Fruit fly (Drosophila melanogaster) whole organism, prepupa: Measurements from ENCODE around the gene Mst36Fb.

Experiments
- Blimp-1 ChIP-seq: fragments of 200-800 bp; sonication (Bioruptor generic); optimal IDR thresholded peaks from 3 replicates; lab custom pipeline; 2017; ENCODE audit warnings: missing biosample characterization, missing genetic modification characterization, mild to moderate bottlenecking, moderate library complexity, missing genetic modification reagents
- CG10631 ChIP-seq: fragments of 200-800 bp; sonication (Bioruptor generic); optimal IDR thresholded peaks from 2 replicates; lab custom pipeline; 2016; ENCODE audit warnings: missing biosample characterization, missing genetic modification characterization
- CG10669 ChIP-seq: fragments of 200-800 bp; sonication (Bioruptor generic); optimal IDR thresholded peaks from 3 replicates; lab custom pipeline; 2018; ENCODE audit warnings: missing biosample characterization, mild to moderate bottlenecking, missing genetic modification characterization, moderate library complexity
- CG11294 ChIP-seq: fragments of 200-800 bp; sonication (Bioruptor generic); IDR thresholded peaks from 2 replicates; pipeline ENCODE4 v1.3.6; 2022; ENCODE audit warnings: missing biosample characterization, missing genetic modification characterization
- CG11762 ChIP-seq: fragments of 200-800 bp; sonication (Bioruptor generic); optimal IDR thresholded peaks from 3 replicates; lab custom pipeline; 2016; ENCODE audit warnings: missing biosample characterization, missing genetic modification characterization; ENCODE audit not compliant: insufficient read depth
- CG11902 ChIP-seq: fragments of 200-800 bp; sonication (Bioruptor generic); optimal IDR thresholded peaks from 3 replicates; lab custom pipeline; 2016; ENCODE audit warnings: missing biosample characterization, missing genetic modification characterization
- CG1621 ChIP-seq: fragments of 200-800 bp; sonication (Bioruptor generic); optimal IDR thresholded peaks from 3 replicates; lab custom pipeline; 2018; ENCODE audit warnings: missing biosample characterization, mild to moderate bottlenecking, missing genetic modification characterization
- CG16779 ChIP-seq: fragments of 200-800 bp; sonication (Bioruptor generic); optimal IDR thresholded peaks from 3 replicates; lab custom pipeline; 2017; ENCODE audit warnings: missing biosample characterization, mild to moderate bottlenecking, missing genetic modification characterization
- CG3032 ChIP-seq: fragments of 200-800 bp; optimal IDR thresholded peaks from 2 replicates; lab custom pipeline; 2019; ENCODE audit warnings: missing biosample characterization, mild to moderate bottlenecking, missing genetic modification characterization, moderate library complexity
- CG32006 ChIP-seq: fragments of 200-800 bp; sonication (Bioruptor generic); optimal IDR thresholded peaks from 3 replicates; lab custom pipeline; 2017; ENCODE audit warnings: missing biosample characterization, mild to moderate bottlenecking, missing genetic modification characterization
- CG3919 ChIP-seq: fragments of 200-800 bp; sonication (Bioruptor generic); optimal IDR thresholded peaks from 3 replicates; lab custom pipeline; 2016; ENCODE audit warnings: missing biosample characterization, missing genetic modification characterization
- CG4318 ChIP-seq: fragments of 200-800 bp; sonication (Bioruptor generic); optimal IDR thresholded peaks from 3 replicates; lab custom pipeline; 2017; ENCODE audit warnings: missing biosample characterization, mild to moderate bottlenecking, missing genetic modification characterization
- CG6163 ChIP-seq: fragments of 200-800 bp; sonication (Bioruptor generic); IDR thresholded peaks from 3 replicates; pipeline ENCODE4 v1.3.6; 2022; ENCODE audit warnings: missing biosample characterization, missing genetic modification characterization
- CG6792 ChIP-seq: fragments of 200-800 bp; sonication (Bioruptor generic); optimal IDR thresholded peaks from 3 replicates; lab custom pipeline; 2016; ENCODE audit warnings: missing biosample characterization, missing genetic modification characterization
- CG6854 ChIP-seq: fragments of 200-800 bp; sonication (Bioruptor generic); optimal IDR thresholded peaks from 2 replicates; lab custom pipeline; 2017; ENCODE audit warnings: missing biosample characterization, mild to moderate bottlenecking, missing genetic modification characterization
- CG8119 ChIP-seq: fragments of 200-800 bp; sonication (Bioruptor generic); IDR thresholded peaks from 3 replicates; pipeline ENCODE4 v1.3.6; 2022; ENCODE audit warnings: missing biosample characterization, missing genetic modification characterization
- CG8319 ChIP-seq: fragments of 200-800 bp; sonication (Bioruptor generic); optimal IDR thresholded peaks from 3 replicates; lab custom pipeline; 2016; ENCODE audit warnings: missing biosample characterization, missing genetic modification characterization
- CG8632 ChIP-seq: fragments of 200-800 bp; sonication (Bioruptor generic); optimal IDR thresholded peaks from 3 replicates; lab custom pipeline; 2016; ENCODE audit warnings: missing biosample characterization, missing genetic modification characterization
- CG9139 ChIP-seq: fragments of 200-800 bp; sonication (Bioruptor generic); optimal IDR thresholded peaks from 3 replicates; lab custom pipeline; 2017; ENCODE audit warnings: missing biosample characterization, mild to moderate bottlenecking, missing genetic modification characterization
- Eip78C ChIP-seq: fragments of 200-800 bp; sonication (Bioruptor generic); peaks from one replicate; lab custom pipeline; 2016; ENCODE audit warnings: missing biosample characterization, missing genetic modification characterization
- Eip93F ChIP-seq: fragments of 200-800 bp; sonication (Bioruptor generic); optimal IDR thresholded peaks from 2 replicates; lab custom pipeline; 2016; ENCODE audit warnings: missing biosample characterization, mild to moderate bottlenecking, missing genetic modification characterization
- Ets21C ChIP-seq: fragments of 200-800 bp; sonication (Bioruptor generic); optimal IDR thresholded peaks from 3 replicates; lab custom pipeline; 2016; ENCODE audit warnings: missing biosample characterization, missing genetic modification characterization
- Gug ChIP-seq: fragments of 200-800 bp; sonication (Bioruptor generic); IDR thresholded peaks from 2 replicates; pipeline ENCODE4 v1.3.6; 2022; ENCODE audit warnings: missing biosample characterization, missing genetic modification characterization
- Hr4 ChIP-seq: fragments of 200-800 bp; sonication (Bioruptor generic); optimal IDR thresholded peaks from 3 replicates; lab custom pipeline; 2016; ENCODE audit warnings: missing biosample characterization, missing genetic modification characterization
- Lpt ChIP-seq: fragments of 200-800 bp; sonication (Bioruptor generic); optimal IDR thresholded peaks from 3 replicates; lab custom pipeline; 2016; ENCODE audit warnings: missing biosample characterization, missing genetic modification characterization
- Met ChIP-seq: fragments of 200-800 bp; sonication (Bioruptor generic); optimal IDR thresholded peaks from 3 replicates; lab custom pipeline; 2016; ENCODE audit warnings: missing biosample characterization, missing genetic modification characterization
- OdsH ChIP-seq: fragments of 200-800 bp; sonication (Bioruptor generic); optimal IDR thresholded peaks from 3 replicates; lab custom pipeline; 2016; ENCODE audit warnings: missing biosample characterization, missing genetic modification characterization
- Smox ChIP-seq: fragments of 200-800 bp; sonication (Bioruptor generic); optimal IDR thresholded peaks from 3 replicates; lab custom pipeline; 2016; ENCODE audit warnings: missing biosample characterization, missing genetic modification characterization
- Sox102F ChIP-seq: fragments of 200-800 bp; sonication (Bioruptor generic); optimal IDR thresholded peaks from 2 replicates; lab custom pipeline; 2016; ENCODE audit warnings: missing biosample characterization, mild to moderate bottlenecking, missing genetic modification characterization
- Sox14 ChIP-seq: fragments of 200-800 bp; sonication (Bioruptor generic); optimal IDR thresholded peaks from 3 replicates; lab custom pipeline; 2016; ENCODE audit warnings: missing biosample characterization, missing genetic modification characterization
- Sox15 ChIP-seq: fragments of 200-800 bp; sonication (Bioruptor generic); optimal IDR thresholded peaks from 3 replicates; lab custom pipeline; 2016; ENCODE audit warnings: missing biosample characterization, missing genetic modification characterization
- achi ChIP-seq: fragments of 200-800 bp; sonication (Bioruptor generic); optimal IDR thresholded peaks from 3 replicates; lab custom pipeline; 2016; ENCODE audit warnings: missing biosample characterization, missing genetic modification characterization
- acj6 ChIP-seq: fragments of 200-800 bp; sonication (Bioruptor generic); optimal IDR thresholded peaks from 3 replicates; lab custom pipeline; 2016; ENCODE audit warnings: missing biosample characterization, missing genetic modification characterization
- cyc ChIP-seq: fragments of 200-800 bp; sonication (Bioruptor generic); optimal IDR thresholded peaks from 3 replicates; lab custom pipeline; 2016; ENCODE audit warnings: missing biosample characterization, missing genetic modification characterization
- dac ChIP-seq: fragments of 200-800 bp; sonication (Bioruptor generic); optimal IDR thresholded peaks from 2 replicates; lab custom pipeline; 2017; ENCODE audit warnings: missing biosample characterization, mild to moderate bottlenecking, missing genetic modification characterization
- eg ChIP-seq: fragments of 200-800 bp; sonication (Bioruptor generic); IDR thresholded peaks from 3 replicates; pipeline ENCODE4 v1.3.6; 2022; ENCODE audit warnings: missing biosample characterization, missing genetic modification characterization
- esn ChIP-seq: fragments of 200-800 bp; sonication (Bioruptor generic); optimal IDR thresholded peaks from 2 replicates; lab custom pipeline; 2016; ENCODE audit warnings: missing biosample characterization, mild to moderate bottlenecking, missing genetic modification characterization, moderate library complexity
- fd59A ChIP-seq: fragments of 200-800 bp; sonication (Bioruptor generic); optimal IDR thresholded peaks from 2 replicates; lab custom pipeline; 2017; ENCODE audit warnings: missing biosample characterization, mild to moderate bottlenecking, missing genetic modification characterization, missing genetic modification reagents
- fd85E ChIP-seq: fragments of 200-800 bp; sonication (Bioruptor generic); optimal IDR thresholded peaks from 3 replicates; lab custom pipeline; 2016; ENCODE audit warnings: missing biosample characterization, missing genetic modification characterization
- fkh ChIP-seq: fragments of 200-800 bp; sonication (Bioruptor generic); optimal IDR thresholded peaks from 3 replicates; lab custom pipeline; 2017; ENCODE audit warnings: missing biosample characterization, mild to moderate bottlenecking, missing genetic modification characterization, moderate library complexity
- lz ChIP-seq: fragments of 200-800 bp; sonication (Bioruptor generic); optimal IDR thresholded peaks from 3 replicates; lab custom pipeline; 2016; ENCODE audit warnings: missing biosample characterization, missing genetic modification characterization
- salr ChIP-seq, 2 experiments: fragments of 200-800 bp; sonication (Bioruptor generic); optimal IDR thresholded peaks; 3 replicates each; lab custom pipeline; 2016 to 2018; ENCODE audit warnings: missing biosample characterization in 2 of 2, missing genetic modification characterization in 2 of 2, mild to moderate bottlenecking in 1 of 2
- spab ChIP-seq: fragments of 200-800 bp; sonication (Bioruptor generic); optimal IDR thresholded peaks from 2 replicates; lab custom pipeline; 2017; ENCODE audit warnings: missing biosample characterization, mild to moderate bottlenecking, missing genetic modification characterization, missing genetic modification reagents
- ss ChIP-seq, 2 experiments: fragments of 200-800 bp; sonication (Bioruptor generic); optimal IDR thresholded peaks; 2 replicates in 1 of 2; 3 replicates in 1 of 2; lab custom pipeline; 2017 to 2018; ENCODE audit warnings: mild to moderate bottlenecking in 2 of 2, missing biosample characterization in 2 of 2, missing genetic modification characterization in 2 of 2, moderate library complexity in 1 of 2
- svp ChIP-seq: fragments of 200-800 bp; sonication (Bioruptor generic); peaks from one replicate; lab custom pipeline; 2016; ENCODE audit warnings: missing biosample characterization, missing genetic modification characterization
- topi ChIP-seq: fragments of 200-800 bp; sonication (Bioruptor generic); optimal IDR thresholded peaks from 3 replicates; lab custom pipeline; 2016; ENCODE audit warnings: missing biosample characterization, missing genetic modification characterization
- vri ChIP-seq: fragments of 200-800 bp; sonication (Bioruptor generic); optimal IDR thresholded peaks from 3 replicates; lab custom pipeline; 2016; ENCODE audit warnings: missing biosample characterization, mild to moderate bottlenecking, missing genetic modification characterization

The Mst36Fb gene

dm6 chr2L:18664707-18665550, 10.0 kb downstream of the Mst36Fb start (continued):
- peak; percentile 55 for TF ChIP-seq vri (GFP tag; lab: Kevin White, UChicago)
- TF ChIP-seq CG6792, result peak; percentile 74
- peak; percentile 72 for TF ChIP-seq Ets21C (GFP tag; lab: Kevin White, UChicago)
- TF ChIP-seq CG4318 (GFP tag; lab: Kevin White, UChicago), result peak; percentile 44
- peak; percentile 84 for TF ChIP-seq achi (GFP tag; lab: Kevin White, UChicago)
- no peak for TF ChIP-seq fd85E
- TF ChIP-seq CG10669, result peak; percentile 81
- peak; percentile 62 for TF ChIP-seq CG8632 (GFP tag; lab: Kevin White, UChicago)
- peak; percentile 79 for TF ChIP-seq CG9139 (GFP tag; lab: Kevin White, UChicago)
- peak; percentile 78 for TF ChIP-seq Sox102F
- TF ChIP-seq CG11294, result no peak
- TF ChIP-seq esn, result peak; percentile 92
- TF ChIP-seq lz (GFP tag; lab: Kevin White, UChicago), result peak; percentile 88
- no peak for TF ChIP-seq fkh
- peak; percentile 89 for TF ChIP-seq CG3032 (tag; lab: Kevin White, UChicago)
- peak; percentile 63 for TF ChIP-seq CG11762 (GFP tag; lab: Kevin White, UChicago)
- peak; percentile 47 for TF ChIP-seq CG6163 (GFP tag; lab: Robert Waterston, UW)
- TF ChIP-seq eg, result 0 out of 3 replicates have a peak, but pooled peaks have one; percentile 6
- peak; percentile 85 for TF ChIP-seq Smox (GFP tag; lab: Kevin White, UChicago)
- TF ChIP-seq fd59A, result peak; percentile 77
- peak; percentile 23 for TF ChIP-seq Sox15 (GFP tag; lab: Kevin White, UChicago)
- peak; percentile 76 for TF ChIP-seq Lpt (GFP tag; lab: Kevin White, UChicago)
- TF ChIP-seq, all 60 proteins: peak for 54

DNA sequence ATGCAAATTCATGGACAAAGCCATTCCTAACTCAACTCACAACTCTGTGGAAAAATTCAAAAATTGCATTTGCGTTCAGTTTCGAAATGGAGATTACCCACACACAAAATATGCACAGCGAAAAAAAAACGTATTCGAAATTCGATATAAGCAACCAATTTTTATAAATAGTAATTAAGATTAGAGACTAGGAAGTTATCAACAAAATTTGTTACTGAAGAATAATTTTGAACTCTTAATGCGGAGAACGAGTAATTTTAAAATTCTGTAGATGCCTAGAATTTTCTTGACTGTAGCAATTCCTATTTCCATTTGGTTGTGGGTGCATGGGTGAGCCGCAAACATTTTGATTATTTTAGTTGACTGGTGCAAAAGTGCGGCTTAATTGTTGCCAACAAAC, 11.5 kb downstream of the Mst36Fb start:
- peak; percentile 14 for TF ChIP-seq topi (GFP tag; lab: Kevin White, UChicago)
- TF ChIP-seq Met (GFP tag; lab: Kevin White, UChicago), result peak; percentile 32
- TF ChIP-seq Sox14 (GFP tag; lab: Kevin White, UChicago), result peak; percentile 19
- peak; percentile 44 for TF ChIP-seq CG32006 (GFP tag; lab: Kevin White, UChicago)
- TF ChIP-seq Eip78C (GFP tag; lab: Kevin White, UChicago), result peak; percentile 74
- TF ChIP-seq vri (GFP tag; lab: Kevin White, UChicago), result no peak
- no peak for TF ChIP-seq CG8319 (GFP tag; lab: Kevin White, UChicago)
- no peak for TF ChIP-seq CG16779
- 0 out of 3 replicates have a peak, but pooled peaks have one; percentile 20 for TF ChIP-seq CG8119 (GFP tag; lab: Robert Waterston, UW)
- peak; percentile 56 for TF ChIP-seq Hr4 (GFP tag; lab: Kevin White, UChicago)
- no peak for TF ChIP-seq ss (GFP tag; optimal IDR thresholded peaks at IDR 0.05; lab: Kevin White, UChicago)
- no peak for TF ChIP-seq CG11294
- peak; percentile 39 for TF ChIP-seq esn
- TF ChIP-seq dac (GFP tag; lab: Kevin White, UChicago), result no peak
- TF ChIP-seq spab (GFP tag; lab: Kevin White, UChicago), result no peak
- TF ChIP-seq CG6854 (GFP tag; lab: Kevin White, UChicago), result no peak
- TF ChIP-seq Gug, result peak; percentile 23; the same call in 1 of the 2 replicates
- no peak for TF ChIP-seq cyc (GFP tag; lab: Kevin White, UChicago)
- TF ChIP-seq salr (GFP tag; optimal IDR thresholded peaks at IDR 0.05; lab: Kevin White, UChicago), result peak in 1 of 2 experiments; percentile 19
- TF ChIP-seq Eip93F (GFP tag; lab: Kevin White, UChicago), result no peak
- TF ChIP-seq lz (GFP tag; lab: Kevin White, UChicago), result peak; percentile 21
- TF ChIP-seq Smox (GFP tag; lab: Kevin White, UChicago), result peak; percentile 14
- TF ChIP-seq CG9139 (GFP tag; lab: Kevin White, UChicago), result no peak
- peak; percentile 18 for TF ChIP-seq CG3919 (GFP tag; lab: Kevin White, UChicago)
- peak; percentile 35 for TF ChIP-seq OdsH (GFP tag; lab: Kevin White, UChicago)
- peak; percentile 15 for TF ChIP-seq CG4318 (GFP tag; lab: Kevin White, UChicago)
- peak; percentile 26 for TF ChIP-seq CG10631 (GFP tag; lab: Kevin White, UChicago)
- TF ChIP-seq fkh, result no peak
- no peak for TF ChIP-seq Sox15 (GFP tag; lab: Kevin White, UChicago)
- no peak for TF ChIP-seq CG11762 (GFP tag; lab: Kevin White, UChicago)
- TF ChIP-seq acj6, result peak; percentile 7
- no peak for TF ChIP-seq fd85E
- peak; percentile 25 for TF ChIP-seq Lpt (GFP tag; lab: Kevin White, UChicago)
- peak; percentile 70 for TF ChIP-seq svp (GFP tag; lab: Kevin White, UChicago)
- TF ChIP-seq CG1621 (tag; lab: Kevin White, UChicago), result no peak
- no peak for TF ChIP-seq CG11902 (GFP tag; lab: Kevin White, UChicago)
- TF ChIP-seq Blimp-1 (GFP tag; lab: Kevin White, UChicago), result no peak
- TF ChIP-seq fd59A, result no peak
